Worm (Caenorhabditis elegans): Measurements from ENCODE around the gene F21D5.3.

Gene F21D5.3

DNA sequence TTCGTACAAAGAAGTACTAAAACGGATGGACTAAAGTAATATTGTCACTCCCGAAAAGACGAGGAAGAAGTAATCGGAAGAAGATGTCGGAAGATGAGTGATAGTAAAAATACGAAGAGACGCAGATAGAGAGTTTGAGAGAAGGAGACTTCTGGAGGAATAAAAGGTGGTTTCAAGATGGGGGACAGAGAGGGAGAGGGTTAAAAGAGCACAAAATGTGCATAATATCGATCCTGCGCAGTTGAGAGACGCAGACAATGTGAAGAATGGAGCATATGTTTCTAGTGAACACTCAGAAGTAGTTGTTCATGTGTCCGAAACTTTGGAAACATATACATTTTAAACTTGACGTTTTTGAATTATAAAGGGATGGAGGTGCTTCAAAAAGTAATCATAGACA, 31.9 kb downstream of the F21D5.3 start:
- TF ChIP-seq D1046.2 (GFP tag; IDR thresholded peaks at IDR 0.05) = no peak
- TF ChIP-seq attf-4 (tag; optimal IDR thresholded peaks at IDR 0.05) = no peak
- TF ChIP-seq hlh-30 (tag; optimal IDR thresholded peaks at IDR 0.05; ENCODE audit: insufficient read depth) = peak; percentile 30
- TF ChIP-seq nhr-6 (tag; optimal IDR thresholded peaks at IDR 0.05) = peak; percentile 13
- TF ChIP-seq nhr-76 (tag; optimal IDR thresholded peaks at IDR 0.05) = no peak
- no peak for TF ChIP-seq madf-5 (GFP tag; IDR thresholded peaks at IDR 0.05)
- TF ChIP-seq ceh-28 (tag; optimal IDR thresholded peaks at IDR 0.05) = peak; percentile 16
- peak; percentile 61 for TF ChIP-seq ctbp-1 (GFP tag; IDR thresholded peaks at IDR 0.05)
- peak in 1 of 2 experiments; percentile 98 for TF ChIP-seq unc-62 (GFP tag; optimal IDR thresholded peaks at IDR 0.05 in 1 of 2)
- no peak for TF ChIP-seq unc-62 (tag; optimal IDR thresholded peaks at IDR 0.05)
- peak; percentile 61 for TF ChIP-seq mep-1 (tag; optimal IDR thresholded peaks at IDR 0.05)
- peak; percentile 62 for TF ChIP-seq rbr-2 (tag; optimal IDR thresholded peaks at IDR 0.05)
- peak; percentile 32 for TF ChIP-seq aha-1 (tag)
- TF ChIP-seq fkh-10 (GFP tag; optimal IDR thresholded peaks at IDR 0.05) = peak; percentile 94

- TF ChIP-seq ceh-28 (tag; optimal IDR thresholded peaks at IDR 0.05) = no peak
- peak; percentile 27 for TF ChIP-seq nhr-28 (tag; optimal IDR thresholded peaks at IDR 0.05)
- no peak for TF ChIP-seq nhr-111 (GFP tag; optimal IDR thresholded peaks at IDR 0.05)
Measured at ce11 chrIV:8764567-8764966, 34.0 kb downstream of the F21D5.3 start, which contains the start of gene cdc-50.B. Gene cdc-50.B (plus strand): TSS chrIV:8764867.

DNA sequence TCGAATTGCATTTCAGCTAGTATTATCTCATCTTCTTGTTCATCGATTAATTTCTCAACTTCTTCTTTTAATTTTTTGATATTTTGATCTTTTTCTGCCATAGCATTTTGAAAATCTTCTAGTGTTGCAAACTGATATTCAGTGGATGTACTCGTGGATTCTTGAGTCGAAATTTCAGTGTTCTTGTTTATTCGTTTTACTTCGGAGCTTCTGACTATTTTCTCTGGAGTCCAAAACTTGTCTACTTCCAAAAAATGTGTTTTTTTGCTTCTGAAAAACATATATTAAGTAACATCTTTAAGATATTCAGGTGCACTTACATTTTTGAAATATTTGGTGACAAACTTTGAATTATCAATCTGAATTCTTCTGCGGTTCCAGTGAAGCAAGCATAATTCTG, 38.9 kb downstream of the F21D5.3 start, which contains the start of gene F20C5.5:
F20C5.5 (minus strand) TSS at position 101 of the 400 bp plus-strand sequence.
- TF ChIP-seq spr-3 (GFP tag; optimal IDR thresholded peaks at IDR 0.05) (no peak), fos-1 (tag; optimal IDR thresholded peaks at IDR 0.05) (no peak), ceh-62 (tag; optimal IDR thresholded peaks at IDR 0.05) (no peak), ztf-7 (tag; optimal IDR thresholded peaks at IDR 0.05) (no peak), aha-1 (tag) (peak; percentile 39), mxl-3 (GFP tag; optimal IDR thresholded peaks at IDR 0.05) (no peak)

DNA sequence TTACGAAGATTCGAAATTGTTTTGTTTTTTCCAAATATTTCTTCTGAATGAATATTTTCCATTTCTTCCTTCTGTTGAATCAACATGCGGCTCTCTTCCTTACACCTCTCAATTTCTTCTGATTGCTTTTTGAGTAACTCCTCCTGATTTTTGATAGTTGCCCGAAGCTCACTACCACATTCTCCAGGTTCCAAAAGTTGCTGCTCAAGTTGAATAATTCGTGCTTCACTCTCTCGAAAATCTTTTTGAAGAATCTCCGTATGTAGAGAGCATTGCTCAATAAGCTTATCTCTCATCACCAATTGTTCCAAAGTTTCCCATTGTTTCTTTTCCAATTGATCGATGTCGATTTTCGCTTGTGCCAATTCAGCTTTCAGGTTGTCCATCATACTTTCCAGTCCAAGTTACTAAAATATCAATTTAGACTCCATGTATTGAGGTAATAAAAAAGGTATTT, 42.2 kb downstream of the F21D5.3 start, which contains the start of gene F20C5.6:
F20C5.6 (minus strand) TSS at position 407 of the 457 bp plus-strand sequence.
- TF ChIP-seq cey-2 (tag; optimal IDR thresholded peaks at IDR 0.05; ENCODE audit: borderline replicate concordance, insufficient read depth) = no peak
- TF ChIP-seq nhr-11 (tag; optimal IDR thresholded peaks at IDR 0.05) = no peak
- TF ChIP-seq nhr-41 (GFP tag; IDR thresholded peaks at IDR 0.05) = no peak
- TF ChIP-seq D1046.2 (GFP tag; IDR thresholded peaks at IDR 0.05) = no peak
- TF ChIP-seq pha-4 (GFP tag; IDR thresholded peaks at IDR 0.05) = no peak
- TF ChIP-seq pha-4 (tag; optimal IDR thresholded peaks at IDR 0.05) = no peak
- TF ChIP-seq ztf-7 (tag; optimal IDR thresholded peaks at IDR 0.05) = no peak
- TF ChIP-seq ceh-82 (tag; optimal IDR thresholded peaks at IDR 0.05) = no peak
- TF ChIP-seq ZK546.5 (tag; optimal IDR thresholded peaks at IDR 0.05) = no peak
- TF ChIP-seq spr-1 (tag; optimal IDR thresholded peaks at IDR 0.05) = no peak
- no peak for TF ChIP-seq zfp-3 (GFP tag; conservative IDR thresholded peaks at IDR 0.05)
- no peak for TF ChIP-seq nhr-237 (tag; optimal IDR thresholded peaks at IDR 0.05)
- no peak for TF ChIP-seq ceh-32 (tag; optimal IDR thresholded peaks at IDR 0.05; ENCODE audit: poor library complexity)
- TF ChIP-seq Y5F2A.4 (GFP tag; optimal IDR thresholded peaks at IDR 0.05) = no peak
- no peak for TF ChIP-seq ceh-44 (GFP tag; IDR thresholded peaks at IDR 0.05)

ce11 chrIV:8778045-8778444, 47.4 kb downstream of the F21D5.3 start, which contains the start of gene C33D9.6:
Gene C33D9.6 (minus strand): TSS chrIV:8778145.
- TF ChIP-seq zfp-3 (GFP tag; conservative IDR thresholded peaks at IDR 0.05) = no peak
- TF ChIP-seq aha-1 (tag) = peak; percentile 50
- TF ChIP-seq zip-2 (tag; optimal IDR thresholded peaks at IDR 0.05) = no peak
- no peak for TF ChIP-seq ces-1 (GFP tag; optimal IDR thresholded peaks at IDR 0.05)
- no peak for TF ChIP-seq daf-19 (GFP tag; conservative IDR thresholded peaks at IDR 0.05)
- TF ChIP-seq tag-97 (GFP tag; IDR thresholded peaks at IDR 0.05) = no peak
- no peak for TF ChIP-seq mxl-2 (GFP tag; conservative IDR thresholded peaks at IDR 0.05)

Measured in whole organism, L4 larva.